Worm (Caenorhabditis elegans): ENCODE data around the gene nhr-221.
"Not testable (repeated sequence)": the region's sequence is repeated elsewhere in the genome, so short reads cannot be mapped to it uniquely, and the experiment has no call there.

DNA sequence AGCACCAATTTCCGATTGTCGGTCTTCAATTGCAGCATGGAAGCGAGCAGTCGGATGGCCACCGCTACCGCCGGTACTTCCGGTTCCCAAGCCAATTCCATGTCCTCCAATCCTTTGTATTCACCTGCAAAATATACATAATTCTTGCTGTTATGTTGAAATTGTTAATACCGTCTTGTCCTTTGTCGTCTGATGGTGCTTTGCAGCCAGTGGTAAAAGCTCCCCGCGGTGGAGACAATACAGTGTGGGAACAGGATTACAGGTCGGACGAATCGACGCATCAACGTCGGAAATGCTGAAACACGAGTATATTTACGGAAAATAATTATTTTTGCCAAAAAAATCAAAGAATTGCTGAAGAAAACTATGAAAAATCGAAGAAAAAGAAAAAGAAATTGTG, 29.2 kb upstream of the nhr-221 start, which contains the start of gene T24A6.17:
- TF ChIP-seq nhr-11, aly-2, ceh-9, ceh-28 (tag; optimal IDR thresholded peaks at IDR 0.05): not testable (repeated sequence)

Measured in whole organism, L3 larva.